Fruit fly (Drosophila melanogaster) S2 (cell line): ENCODE results near the gene Tim13.

Experiments used
- CG8478 ChIP-seq: fragments of >200 bp; optimal IDR thresholded peaks from 2 replicates; lab custom pipeline; 2018
- CTCF ChIP-seq, 2 experiments: fragments of >200 bp; optimal IDR thresholded peaks; 2 replicates each; lab custom pipeline; 2018

- TF ChIP-seq CG8478 (lab: Kevin White, UChicago) (no peak), CTCF (optimal IDR thresholded peaks at IDR 0.05; lab: Kevin White, UChicago) (no peak)
These were observed 23.3 kb downstream of the Tim13 start, which contains the start of gene Gr68a for dm6 chr3L:11751005-11751404.
